Worm (Caenorhabditis elegans): Measurements from ENCODE around the gene gasr-8.

DNA sequence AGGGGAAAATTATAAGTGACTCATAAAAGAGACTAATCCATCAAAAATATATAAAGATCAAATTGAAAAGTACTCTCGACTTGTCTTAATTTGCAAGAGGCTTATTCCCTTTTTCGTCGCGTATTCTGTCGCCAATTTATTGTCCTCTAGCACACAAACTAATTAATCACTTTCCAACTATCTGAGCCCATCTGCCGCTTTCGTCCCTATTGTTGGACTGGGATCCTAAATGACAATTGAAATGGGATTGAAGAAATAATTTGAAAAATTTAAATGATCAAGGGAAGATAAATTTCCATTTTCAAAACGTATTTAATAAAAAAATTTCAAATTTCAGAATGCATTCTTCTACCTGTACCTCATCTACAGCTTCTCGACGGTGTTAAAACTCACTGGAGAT, 38.3 kb upstream of the gasr-8 start:
- TF ChIP-seq ama-1 (optimal IDR thresholded peaks at IDR 0.05) (no peak), ets-7 (tag; optimal IDR thresholded peaks at IDR 0.05) (no peak), flt-1 (GFP tag; IDR thresholded peaks at IDR 0.05) (no peak), hmbx-1 (tag; optimal IDR thresholded peaks at IDR 0.05) (no peak), ceh-36 (tag; optimal IDR thresholded peaks at IDR 0.05) (no peak)
